Fruit fly (Drosophila melanogaster): Measurements from ENCODE around the gene CG43896.

DNA sequence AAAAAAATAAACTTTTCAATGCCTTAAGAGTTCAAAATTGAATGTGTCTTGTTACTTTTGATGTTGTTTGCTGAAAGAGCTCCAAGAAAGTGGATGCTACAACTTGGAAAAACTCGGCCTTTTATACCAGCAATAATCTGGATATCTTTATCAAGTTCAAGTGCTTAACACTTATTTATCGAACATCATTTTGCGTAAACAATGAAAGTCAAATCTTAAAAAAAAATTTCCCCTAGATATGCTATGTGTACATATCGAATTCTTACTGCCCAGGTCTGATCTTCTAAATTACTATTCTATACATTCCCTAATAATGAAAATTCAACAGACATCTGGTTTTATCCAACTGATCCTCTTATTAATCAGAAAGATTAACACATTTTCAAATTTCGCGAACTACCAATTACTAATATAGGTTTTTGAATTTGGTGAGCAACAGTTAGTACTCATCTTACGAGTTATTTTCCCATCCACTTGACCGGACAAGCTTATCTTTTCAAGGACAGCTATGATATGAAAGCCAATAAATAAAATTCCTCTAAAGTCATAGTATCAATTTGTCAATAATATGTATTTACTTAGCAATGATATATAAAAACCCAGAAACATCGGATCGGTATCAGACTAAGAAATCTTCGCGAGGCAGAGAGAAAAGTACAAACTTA lies 18.1 kb upstream of the CG43896 start, which contains the start of the genes CG11570 and CG43294:
- TF ChIP-seq CG8478 (optimal IDR thresholded peaks at IDR 0.05) (no peak), CTCF (optimal IDR thresholded peaks at IDR 0.05) (no peak)

Data from S2 (cell line).